Worm (Caenorhabditis elegans) whole organism, L4 larva: ENCODE measurements around the gene T25B9.12.

ENCODE experiments used
- D1046.2 ChIP-seq: fragments of 200-800 bp; sonication (Bioruptor generic); IDR thresholded peaks from 2 replicates; pipeline ENCODE4 v1.3.6; 2022; ENCODE audit warnings: missing genetic modification characterization, missing compliant biosample characterization
- F44E2.7 ChIP-seq: fragments of 200-800 bp; sonication (Bioruptor generic); IDR thresholded peaks from 2 replicates; pipeline ENCODE4 v2.1.2; 2022; ENCODE audit warnings: missing genetic modification characterization, missing compliant biosample characterization
- F49E8.2 ChIP-seq: sonication (generic microtip); optimal IDR thresholded peaks from 2 replicates; lab custom pipeline; 2016; ENCODE audit warnings: missing compliant biosample characterization, mild to moderate bottlenecking, missing genetic modification characterization, borderline replicate concordance
- T20F7.1 ChIP-seq: fragments of 200-800 bp; sonication (Bioruptor generic); optimal IDR thresholded peaks from 2 replicates; lab custom pipeline; 2018; ENCODE audit warnings: mild to moderate bottlenecking, missing genetic modification characterization, missing compliant biosample characterization
- Y48G9A.11 ChIP-seq: fragments of 200-800 bp; sonication (Bioruptor generic); IDR thresholded peaks from 2 replicates; pipeline ENCODE4 v1.3.6; 2022; ENCODE audit warnings: missing genetic modification reagents, missing genetic modification characterization, missing compliant biosample characterization
- Y5F2A.4 ChIP-seq: fragments of 200-800 bp; sonication (Bioruptor generic); optimal IDR thresholded peaks from 2 replicates; lab custom pipeline; 2018; ENCODE audit warnings: mild to moderate bottlenecking, missing genetic modification characterization, missing compliant biosample characterization
- Y75B8A.6 ChIP-seq: fragments of 200-800 bp; sonication (Bioruptor generic); IDR thresholded peaks from 2 replicates; pipeline ENCODE4 v1.3.6; 2022; ENCODE audit warnings: missing genetic modification reagents, missing genetic modification characterization, missing compliant biosample characterization
- ZK546.5 ChIP-seq, 2 experiments: sonication (generic microtip); optimal IDR thresholded peaks; 2 replicates each; lab custom pipeline; 2017; ENCODE audit warnings: missing biosample characterization in 2 of 2, missing genetic modification characterization in 2 of 2
- aha-1 ChIP-seq: fragments of 150-350 bp; peaks from one replicate; lab custom pipeline; 2014; ENCODE audit warnings: missing biosample characterization, missing genetic modification characterization
- aly-2 ChIP-seq: sonication (generic microtip); optimal IDR thresholded peaks from 2 replicates; lab custom pipeline; 2018; ENCODE audit warnings: missing biosample characterization, missing genetic modification characterization
- attf-4 ChIP-seq: sonication (generic microtip); optimal IDR thresholded peaks from 3 replicates; lab custom pipeline; 2017; ENCODE audit warnings: missing biosample characterization, missing genetic modification characterization
- ceh-32 ChIP-seq: sonication (generic microtip); optimal IDR thresholded peaks from 2 replicates; lab custom pipeline; 2016; ENCODE audit warnings: mild to moderate bottlenecking, missing genetic modification characterization, missing compliant biosample characterization; ENCODE audit not compliant: poor library complexity
- ceh-62 ChIP-seq: sonication (generic microtip); optimal IDR thresholded peaks from 2 replicates; lab custom pipeline; 2017; ENCODE audit warnings: missing biosample characterization, missing genetic modification characterization
- ceh-82 ChIP-seq: sonication (generic microtip); optimal IDR thresholded peaks from 2 replicates; lab custom pipeline; 2017; ENCODE audit warnings: missing biosample characterization, missing genetic modification characterization
- ces-1 ChIP-seq: fragments of 150-350 bp; sonication (generic microtip); optimal IDR thresholded peaks from 4 replicates; lab custom pipeline; 2014; ENCODE audit warnings: missing biosample characterization, missing genetic modification reagents, missing genetic modification characterization
- daf-12 ChIP-seq: fragments of 150-350 bp; optimal IDR thresholded peaks from 2 replicates; lab custom pipeline; 2014; ENCODE audit warnings: missing biosample characterization, missing genetic modification reagents, missing genetic modification characterization
- daf-19 ChIP-seq: fragments of 200-800 bp; sonication (Bioruptor generic); conservative IDR thresholded peaks from 2 replicates; pipeline ENCODE4 v1.3.6; 2022; ENCODE audit warnings: missing genetic modification characterization, missing compliant biosample characterization
- daf-8 ChIP-seq: fragments of 200-800 bp; sonication (Bioruptor generic); IDR thresholded peaks from 2 replicates; pipeline ENCODE4 v1.3.6; 2022; ENCODE audit warnings: missing genetic modification characterization, missing compliant biosample characterization
- dmd-6 ChIP-seq: fragments of 200-800 bp; sonication (Bioruptor generic); IDR thresholded peaks from 2 replicates; pipeline ENCODE4 v1.3.6; 2022; ENCODE audit warnings: missing genetic modification reagents, missing genetic modification characterization, missing compliant biosample characterization
- dmd-8 ChIP-seq: fragments of 200-800 bp; sonication (Bioruptor generic); IDR thresholded peaks from 2 replicates; pipeline ENCODE4 v1.3.6; 2022; ENCODE audit warnings: missing genetic modification characterization, missing compliant biosample characterization
- dpl-1 ChIP-seq: fragments of 150-350 bp; optimal IDR thresholded peaks from 2 replicates; lab custom pipeline; 2014; ENCODE audit warnings: missing biosample characterization, missing genetic modification reagents, missing genetic modification characterization
- fkh-10 ChIP-seq: fragments of 150-350 bp; optimal IDR thresholded peaks from 2 replicates; lab custom pipeline; 2014; ENCODE audit warnings: missing biosample characterization, missing genetic modification reagents, missing genetic modification characterization
- fos-1 ChIP-seq: fragments of 150-350 bp; optimal IDR thresholded peaks from 2 replicates; lab custom pipeline; 2014; ENCODE audit warnings: missing biosample characterization, missing genetic modification characterization
- hmg-1.1 ChIP-seq: fragments of 200-800 bp; sonication (Bioruptor generic); IDR thresholded peaks from 2 replicates; pipeline ENCODE4 v1.3.6; 2022; ENCODE audit warnings: missing genetic modification reagents, missing genetic modification characterization, missing compliant biosample characterization
- jun-1 ChIP-seq: fragments of 150-350 bp; optimal IDR thresholded peaks from 2 replicates; lab custom pipeline; 2014; ENCODE audit warnings: missing biosample characterization, missing genetic modification reagents, missing genetic modification characterization
- lin-1 ChIP-seq: fragments of 200-800 bp; sonication (Bioruptor generic); IDR thresholded peaks from 2 replicates; pipeline ENCODE4 v1.3.6; 2022; ENCODE audit warnings: missing genetic modification reagents, missing genetic modification characterization, missing compliant biosample characterization
- lin-15B ChIP-seq: fragments of 150-350 bp; sonication (generic microtip); optimal IDR thresholded peaks from 3 replicates; lab custom pipeline; 2014; ENCODE audit warnings: missing biosample characterization, missing genetic modification characterization
- lin-29 ChIP-seq: fragments of 200-800 bp; sonication (Bioruptor generic); IDR thresholded peaks from 2 replicates; pipeline ENCODE4 v1.3.6; 2022; ENCODE audit warnings: missing genetic modification reagents, missing genetic modification characterization, missing compliant biosample characterization
- lin-39 ChIP-seq: fragments of 150-350 bp; optimal IDR thresholded peaks from 2 replicates; lab custom pipeline; 2014; ENCODE audit warnings: missing biosample characterization, missing genetic modification reagents, missing genetic modification characterization
- lir-3 ChIP-seq: sonication (generic microtip); optimal IDR thresholded peaks from 2 replicates; lab custom pipeline; 2016; ENCODE audit warnings: mild to moderate bottlenecking, missing genetic modification characterization, missing compliant biosample characterization
- lsy-2 ChIP-seq, 2 experiments: fragments of 150-350 bp in 1 of 2; sonication (generic microtip) in 1 of 2; optimal IDR thresholded peaks; 2 replicates each; lab custom pipeline; 2014 to 2017; ENCODE audit warnings: missing biosample characterization in 2 of 2, missing genetic modification characterization in 2 of 2
- madf-5 ChIP-seq, 2 experiments: fragments of 200-800 bp; sonication (Bioruptor generic); IDR thresholded peaks; 2 replicates each; pipeline ENCODE4 v1.3.6; 2022; ENCODE audit warnings: missing compliant biosample characterization in 2 of 2, missing genetic modification characterization in 2 of 2
- madf-9 ChIP-seq: fragments of 200-800 bp; sonication (Bioruptor generic); conservative IDR thresholded peaks from 2 replicates; pipeline ENCODE4 v1.3.6; 2022; ENCODE audit warnings: missing genetic modification reagents, missing genetic modification characterization, missing compliant biosample characterization
- mdl-1 ChIP-seq, 2 experiments: fragments of 150-350 bp in 1 of 2; sonication (generic microtip) in 1 of 2; optimal IDR thresholded peaks; 2 replicates each; lab custom pipeline; 2014 to 2017; ENCODE audit warnings: missing biosample characterization in 2 of 2, missing genetic modification characterization in 2 of 2
- mep-1 ChIP-seq: fragments of 150-350 bp; sonication (generic microtip); optimal IDR thresholded peaks from 3 replicates; lab custom pipeline; 2014; ENCODE audit warnings: missing biosample characterization, missing genetic modification characterization
- mxl-2 ChIP-seq: fragments of 200-800 bp; sonication (Bioruptor generic); conservative IDR thresholded peaks from 2 replicates; pipeline ENCODE4 v1.3.6; 2022; ENCODE audit warnings: missing genetic modification reagents, missing genetic modification characterization, missing compliant biosample characterization
- nhr-11 ChIP-seq: fragments of 150-350 bp; optimal IDR thresholded peaks from 2 replicates; lab custom pipeline; 2014; ENCODE audit warnings: missing biosample characterization, missing genetic modification characterization
- nhr-111 ChIP-seq: fragments of 200-800 bp; sonication (Bioruptor generic); optimal IDR thresholded peaks from 2 replicates; lab custom pipeline; 2018; ENCODE audit warnings: mild to moderate bottlenecking, missing genetic modification characterization, missing compliant biosample characterization
- nhr-237 ChIP-seq: sonication (generic microtip); optimal IDR thresholded peaks from 2 replicates; lab custom pipeline; 2017; ENCODE audit warnings: missing biosample characterization, missing genetic modification characterization
- nhr-25 ChIP-seq: sonication (generic microtip); optimal IDR thresholded peaks from 2 replicates; lab custom pipeline; 2017; ENCODE audit warnings: missing genetic modification characterization, mild to moderate bottlenecking, missing compliant biosample characterization, antibody characterized with exemption, moderate library complexity, borderline replicate concordance; ENCODE audit not compliant: insufficient read depth
- nhr-28 ChIP-seq: fragments of 150-350 bp; optimal IDR thresholded peaks from 2 replicates; lab custom pipeline; 2014; ENCODE audit warnings: missing biosample characterization, missing genetic modification characterization
- pha-4 ChIP-seq, 2 experiments: fragments of 150-350 bp in 1 of 2; fragments of 200-800 bp in 1 of 2; sonication (Bioruptor generic) in 1 of 2; IDR thresholded peaks in 1 of 2; optimal IDR thresholded peaks in 1 of 2; 2 replicates each; pipeline versions ENCODE4 v1.3.6 to Lab custom; 2014 to 2022; ENCODE audit warnings: missing genetic modification characterization in 2 of 2, missing genetic modification reagents in 2 of 2, missing biosample characterization in 1 of 2, missing compliant biosample characterization in 1 of 2
- php-3 ChIP-seq: fragments of 200-800 bp; sonication (Bioruptor generic); IDR thresholded peaks from 2 replicates; pipeline ENCODE4 v1.3.6; 2022; ENCODE audit warnings: missing genetic modification reagents, missing genetic modification characterization, missing compliant biosample characterization
- pqm-1 ChIP-seq: sonication (generic microtip); optimal IDR thresholded peaks from 2 replicates; lab custom pipeline; 2017; ENCODE audit warnings: missing biosample characterization, missing genetic modification characterization
- saeg-2 ChIP-seq: fragments of 200-800 bp; sonication (Bioruptor generic); IDR thresholded peaks from 2 replicates; pipeline ENCODE4 v1.3.6; 2022; ENCODE audit warnings: missing genetic modification reagents, missing genetic modification characterization, missing compliant biosample characterization
- sdz-12 ChIP-seq: fragments of 200-800 bp; sonication (Bioruptor generic); optimal IDR thresholded peaks from 2 replicates; lab custom pipeline; 2018; ENCODE audit warnings: mild to moderate bottlenecking, missing genetic modification characterization, missing compliant biosample characterization
- snpc-4 ChIP-seq: fragments of 150-350 bp; optimal IDR thresholded peaks from 2 replicates; lab custom pipeline; 2014; ENCODE audit warnings: missing biosample characterization, missing genetic modification characterization
- spr-1 ChIP-seq: sonication (generic microtip); optimal IDR thresholded peaks from 2 replicates; lab custom pipeline; 2016; ENCODE audit warnings: mild to moderate bottlenecking, missing genetic modification characterization, missing compliant biosample characterization
- unc-130 ChIP-seq: sonication (generic microtip); optimal IDR thresholded peaks from 2 replicates; lab custom pipeline; 2016; ENCODE audit warnings: missing genetic modification reagents, missing genetic modification characterization, missing compliant biosample characterization
- zag-1 ChIP-seq: fragments of 150-350 bp; optimal IDR thresholded peaks from 2 replicates; lab custom pipeline; 2014; ENCODE audit warnings: missing biosample characterization, missing genetic modification characterization
- zip-11 ChIP-seq: fragments of 200-800 bp; sonication (Bioruptor generic); IDR thresholded peaks from 2 replicates; pipeline ENCODE4 v1.3.6; 2022; ENCODE audit warnings: missing genetic modification characterization, missing compliant biosample characterization
- zip-2 ChIP-seq: fragments of 150-350 bp; optimal IDR thresholded peaks from 2 replicates; lab custom pipeline; 2014; ENCODE audit warnings: missing biosample characterization, missing genetic modification characterization
- ztf-7 ChIP-seq: fragments of 150-350 bp; optimal IDR thresholded peaks from 2 replicates; lab custom pipeline; 2014; ENCODE audit warnings: missing biosample characterization, missing genetic modification characterization

Gene T25B9.12

DNA sequence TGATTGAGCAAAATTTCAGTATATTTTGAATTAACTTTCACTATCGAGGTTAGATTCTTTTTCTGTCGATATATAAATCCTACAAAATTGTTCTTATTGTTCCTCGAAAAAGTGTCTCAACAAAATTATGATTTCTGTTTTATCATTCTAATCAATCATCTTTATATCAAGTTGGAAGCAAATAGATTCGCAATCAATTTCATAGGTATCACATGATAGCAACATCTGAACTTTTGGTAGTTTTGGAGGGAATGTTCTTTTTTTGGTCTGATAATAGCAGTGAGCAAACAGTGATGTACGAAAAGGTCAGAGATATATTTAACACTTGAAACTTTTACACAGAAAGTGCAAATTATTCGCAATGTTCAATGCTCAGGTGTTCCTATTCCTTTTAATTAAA lies 45.7 kb downstream of the T25B9.12 start (continued):
- no peak for TF ChIP-seq nhr-11 (tag; lab: Kevin White, UChicago)
- TF ChIP-seq dmd-6 (GFP tag; lab: Robert Waterston, UW): peak; percentile 75
- no peak for TF ChIP-seq ZK546.5 (tag; optimal IDR thresholded peaks at IDR 0.05; lab: Kevin White, UChicago)
- TF ChIP-seq ceh-82: no peak
- TF ChIP-seq hmg-1.1 (GFP tag; lab: Robert Waterston, UW): no peak
- TF ChIP-seq Y75B8A.6 (GFP tag; lab: Robert Waterston, UW): no peak
- TF ChIP-seq daf-19 (GFP tag; lab: Robert Waterston, UW): no peak
- TF ChIP-seq nhr-25: no peak
- TF ChIP-seq lir-3 (tag; lab: Kevin White, UChicago): no peak
- TF ChIP-seq madf-9 (GFP tag; lab: Robert Waterston, UW): no peak
- no peak for TF ChIP-seq unc-130 (GFP tag; lab: Kevin White, UChicago)
- TF ChIP-seq madf-5 (GFP tag; IDR thresholded peaks at IDR 0.05; lab: Robert Waterston, UW): no peak
- no peak for TF ChIP-seq zip-2
- TF ChIP-seq D1046.2: no peak
- TF ChIP-seq dmd-8: no peak
- no peak for TF ChIP-seq aly-2 (tag; lab: Kevin White, UChicago)
- no peak for TF ChIP-seq jun-1 (tag; lab: Kevin White, UChicago)
- peak; percentile 91 for TF ChIP-seq php-3 (GFP tag; lab: Robert Waterston, UW)
- TF ChIP-seq Y48G9A.11 (GFP tag; lab: Robert Waterston, UW): no peak
- TF ChIP-seq ceh-62 (tag; lab: Kevin White, UChicago): no peak
- TF ChIP-seq daf-8: no peak
- TF ChIP-seq attf-4 (tag; lab: Kevin White, UChicago): no peak
- TF ChIP-seq ceh-32 (tag; lab: Kevin White, UChicago): no peak
- TF ChIP-seq fos-1 (tag; lab: Kevin White, UChicago): no peak
- no peak for TF ChIP-seq mxl-2
- no peak for TF ChIP-seq daf-12 (tag; lab: Kevin White, UChicago)
- no peak for TF ChIP-seq zip-11 (GFP tag; lab: Robert Waterston, UW)
- no peak for TF ChIP-seq dpl-1 (GFP tag; lab: Kevin White, UChicago)
- TF ChIP-seq saeg-2 (GFP tag; lab: Robert Waterston, UW): no peak
- TF ChIP-seq zag-1: no peak
- TF ChIP-seq aha-1 (tag; lab: Kevin White, UChicago): peak; percentile 85
- TF ChIP-seq lin-1 (GFP tag; lab: Robert Waterston, UW): no peak
- no peak for TF ChIP-seq lin-29 (GFP tag; lab: Robert Waterston, UW)
- TF ChIP-seq lsy-2 (tag; optimal IDR thresholded peaks at IDR 0.05; lab: Kevin White, UChicago): peak in 1 of 2 experiments; percentile 26
- no peak for TF ChIP-seq nhr-237 (tag; lab: Kevin White, UChicago)
- TF ChIP-seq pha-4 (GFP tag; IDR thresholded peaks at IDR 0.05; lab: Robert Waterston, UW): no peak
- TF ChIP-seq pha-4 (tag; optimal IDR thresholded peaks at IDR 0.05; lab: Kevin White, UChicago): no peak
- TF ChIP-seq ces-1 (GFP tag; lab: Kevin White, UChicago): no peak
- TF ChIP-seq nhr-111 (GFP tag; lab: Kevin White, UChicago): no peak
- no peak for TF ChIP-seq Y5F2A.4
- TF ChIP-seq spr-1 (tag; lab: Kevin White, UChicago): no peak
- TF ChIP-seq F49E8.2 (tag; lab: Kevin White, UChicago): no peak
- no peak for TF ChIP-seq lin-39 (tag; lab: Kevin White, UChicago)
- TF ChIP-seq mdl-1 (tag; optimal IDR thresholded peaks at IDR 0.05; lab: Kevin White, UChicago): no peak
- peak; percentile 92 for TF ChIP-seq pqm-1
- TF ChIP-seq F44E2.7 (GFP tag; lab: Robert Waterston, UW): no peak
- TF ChIP-seq snpc-4: no peak
- peak; percentile 5 for TF ChIP-seq mep-1 (tag; lab: Kevin White, UChicago)
- peak; percentile 78 for TF ChIP-seq nhr-28
- TF ChIP-seq ztf-7 (tag; lab: Kevin White, UChicago): no peak
- TF ChIP-seq sdz-12: no peak
- TF ChIP-seq fkh-10 (GFP tag; lab: Kevin White, UChicago): no peak
- TF ChIP-seq lin-15B (tag; lab: Kevin White, UChicago): no peak
- no peak for TF ChIP-seq T20F7.1
